Worm (Caenorhabditis elegans): ENCODE data around the gene ZK546.4.
"Not testable (repeated sequence)": the region's sequence is repeated elsewhere in the genome, so short reads cannot be mapped to it uniquely, and the experiment has no call there.

Gene ZK546.4

DNA sequence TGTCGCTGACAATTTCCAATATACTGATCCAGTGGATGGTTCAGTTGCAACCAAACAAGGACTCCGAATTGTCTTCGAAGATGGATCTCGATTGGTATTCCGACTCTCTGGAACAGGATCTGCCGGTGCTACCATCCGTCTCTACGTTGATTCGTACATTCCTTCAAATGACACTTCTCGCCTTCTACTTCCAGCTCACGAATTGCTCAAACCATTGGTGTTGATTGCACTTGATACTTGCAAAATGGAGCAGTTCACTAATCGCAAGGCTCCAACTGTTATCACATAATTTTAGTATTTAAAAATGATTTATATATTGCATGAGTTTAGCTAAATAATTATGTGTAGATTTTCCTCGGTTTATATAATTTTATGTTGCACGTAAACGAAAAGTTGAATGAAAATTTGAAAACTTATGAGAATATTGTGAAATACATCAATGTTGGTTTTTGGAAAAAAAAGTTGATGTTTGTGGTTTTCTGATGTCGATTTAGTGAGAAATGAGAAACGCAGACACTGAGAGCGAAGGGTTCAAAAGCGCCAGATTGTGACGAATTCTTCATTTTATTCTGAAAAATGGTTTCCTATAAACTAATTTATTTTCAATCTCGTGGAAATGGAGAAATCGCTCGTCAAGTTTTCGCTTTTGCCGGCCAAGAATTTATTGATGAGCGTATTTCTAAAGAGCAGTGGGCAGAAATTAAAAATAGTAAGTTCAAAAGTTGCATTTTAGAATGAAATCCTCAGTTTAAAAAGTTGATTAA lies 46.6 kb upstream of the ZK546.4 start, which contains the start of gene gst-9:
TSS of gene gst-9 (plus strand) at position 574 of the 764 bp plus-strand sequence.
- no peak for TF ChIP-seq snpc-4 (tag; optimal IDR thresholded peaks at IDR 0.05)
- TF ChIP-seq nhr-129 (tag; optimal IDR thresholded peaks at IDR 0.05): peak; percentile 33
- peak; percentile 81 for TF ChIP-seq ama-1 (optimal IDR thresholded peaks at IDR 0.05)
- TF ChIP-seq mbf-1 (tag; optimal IDR thresholded peaks at IDR 0.05): no peak
- TF ChIP-seq elt-3 (tag; optimal IDR thresholded peaks at IDR 0.05): no peak
- TF ChIP-seq F13H6.1 (tag; optimal IDR thresholded peaks at IDR 0.05): peak; percentile 25
- TF ChIP-seq ztf-11 (tag; optimal IDR thresholded peaks at IDR 0.05): no peak
- TF ChIP-seq lsy-2 (tag; optimal IDR thresholded peaks at IDR 0.05): peak in 1 of 2 experiments; percentile 51
- TF ChIP-seq ztf-4 (tag; optimal IDR thresholded peaks at IDR 0.05): peak; percentile 66
- TF ChIP-seq mab-5 (tag; optimal IDR thresholded peaks at IDR 0.05): no peak
- peak; percentile 23 for TF ChIP-seq sma-3 (GFP tag; optimal IDR thresholded peaks at IDR 0.05)
- TF ChIP-seq unc-55 (GFP tag; optimal IDR thresholded peaks at IDR 0.05): peak; percentile 43
- TF ChIP-seq crh-2 (tag; optimal IDR thresholded peaks at IDR 0.05): peak; percentile 61
- no peak for TF ChIP-seq R02D3.7 (tag; optimal IDR thresholded peaks at IDR 0.05)
- TF ChIP-seq nhr-10 (tag; optimal IDR thresholded peaks at IDR 0.05): no peak
- peak; percentile 8 for TF ChIP-seq nhr-6 (tag; optimal IDR thresholded peaks at IDR 0.05)
- peak; percentile 33 for TF ChIP-seq sma-9 (GFP tag; optimal IDR thresholded peaks at IDR 0.05)
- no peak for TF ChIP-seq sma-9 (tag; optimal IDR thresholded peaks at IDR 0.05)
- TF ChIP-seq Y55F3AM.14 (GFP tag; optimal IDR thresholded peaks at IDR 0.05): no peak
- no peak for TF ChIP-seq aly-2 (tag; optimal IDR thresholded peaks at IDR 0.05)

DNA sequence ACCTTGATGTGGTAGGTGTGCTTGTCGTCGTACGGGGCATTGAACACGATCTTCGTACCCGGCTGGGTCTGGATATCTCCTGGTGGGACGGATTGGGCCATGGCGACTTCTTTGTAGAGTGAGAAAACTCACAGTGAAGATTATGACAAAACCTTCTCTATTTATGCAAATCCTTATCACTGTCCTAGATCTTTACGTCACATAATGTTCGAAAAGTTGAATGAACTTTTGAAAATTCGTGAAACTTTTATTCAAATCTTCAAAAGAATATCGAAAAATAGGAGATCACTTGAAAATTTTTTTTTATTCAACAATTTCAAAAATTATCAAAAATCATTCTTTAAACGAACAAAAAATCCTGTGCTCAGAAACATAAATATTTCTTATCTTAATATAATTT lies 45.2 kb upstream of the ZK546.4 start, which contains the start of gene msp-33:
TSS of gene msp-33 (minus strand) at position 101 of the 400 bp plus-strand sequence.
- TF ChIP-seq snpc-4 (tag; optimal IDR thresholded peaks at IDR 0.05) (no peak), alr-1 (tag; optimal IDR thresholded peaks at IDR 0.05) (no peak), mbf-1 (tag; optimal IDR thresholded peaks at IDR 0.05) (no peak), nhr-6 (tag; optimal IDR thresholded peaks at IDR 0.05) (no peak), egl-27 (tag; optimal IDR thresholded peaks at IDR 0.05) (no peak), nhr-237 (tag; optimal IDR thresholded peaks at IDR 0.05) (no peak), Y55F3AM.14 (GFP tag; optimal IDR thresholded peaks at IDR 0.05) (no peak), ztf-11 (tag; optimal IDR thresholded peaks at IDR 0.05) (no peak), nhr-77 (tag; optimal IDR thresholded peaks at IDR 0.05) (no peak)

DNA sequence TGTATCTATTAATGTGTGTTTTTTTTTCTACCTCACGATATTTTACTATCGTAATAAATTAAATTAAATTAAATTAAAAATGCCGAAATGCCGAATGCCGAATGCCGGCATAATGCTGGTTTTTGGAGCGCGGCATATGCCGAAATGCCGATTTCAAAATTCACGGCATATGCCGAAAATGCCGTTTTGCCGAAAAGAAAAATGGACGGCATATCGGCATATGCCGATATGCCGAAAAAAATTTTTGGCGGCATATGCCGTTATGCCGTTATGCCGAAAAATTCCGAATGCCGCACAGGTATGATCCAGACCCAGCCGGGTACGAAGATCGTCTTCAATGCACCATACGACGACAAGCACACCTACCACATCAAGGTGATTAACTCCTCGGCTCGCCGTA lies 39.3 kb upstream of the ZK546.4 start, which contains the start of gene msp-32:
TSS of gene msp-32 (plus strand) at position 301 of the 400 bp plus-strand sequence.
- not testable (repeated sequence) for TF ChIP-seq nhr-25, nhr-23, mdl-1 (tag; optimal IDR thresholded peaks at IDR 0.05)

DNA sequence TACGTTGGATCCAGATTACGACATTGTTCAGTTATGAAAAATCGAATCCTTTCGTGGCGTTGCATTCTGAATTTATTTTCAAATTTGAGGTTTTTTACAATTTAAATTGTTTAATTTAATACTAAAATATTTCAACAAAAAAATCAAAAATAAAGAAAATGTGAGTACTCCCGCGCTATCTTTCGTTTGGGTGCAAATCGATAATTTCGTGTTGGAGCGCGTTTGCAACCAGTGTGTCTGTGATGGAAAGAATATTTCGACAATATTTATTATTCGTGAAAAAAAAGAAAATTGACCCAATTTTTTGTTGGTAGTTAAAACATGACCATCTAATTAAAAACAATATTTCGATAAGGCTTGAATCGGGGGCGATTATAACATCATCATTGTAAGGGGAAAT lies 35.8 kb upstream of the ZK546.4 start, which contains the start of gene R05F9.9:
TSS of gene R05F9.9 (minus strand) at position 66 of the 400 bp plus-strand sequence.
- TF ChIP-seq C34F6.9 (tag; optimal IDR thresholded peaks at IDR 0.05): peak; percentile 67
- TF ChIP-seq alr-1 (tag; optimal IDR thresholded peaks at IDR 0.05): no peak
- TF ChIP-seq unc-39 (tag; optimal IDR thresholded peaks at IDR 0.05): no peak
- TF ChIP-seq ceh-16 (tag; optimal IDR thresholded peaks at IDR 0.05): no peak
- TF ChIP-seq lin-39 (tag; optimal IDR thresholded peaks at IDR 0.05): no peak
- TF ChIP-seq lsy-2 (tag; optimal IDR thresholded peaks at IDR 0.05): peak in 1 of 2 experiments; percentile 74
- TF ChIP-seq mdl-1 (tag; optimal IDR thresholded peaks at IDR 0.05): no peak
- peak; percentile 70 for TF ChIP-seq unc-55 (GFP tag; optimal IDR thresholded peaks at IDR 0.05)
- TF ChIP-seq nhr-12 (tag; optimal IDR thresholded peaks at IDR 0.05): no peak
- TF ChIP-seq sma-9 (GFP tag; optimal IDR thresholded peaks at IDR 0.05): no peak
- TF ChIP-seq sma-9 (tag; optimal IDR thresholded peaks at IDR 0.05): no peak
- peak; percentile 82 for TF ChIP-seq ztf-4 (tag; optimal IDR thresholded peaks at IDR 0.05)
- TF ChIP-seq lin-11 (tag; optimal IDR thresholded peaks at IDR 0.05): no peak
- no peak for TF ChIP-seq nhr-25 (tag; optimal IDR thresholded peaks at IDR 0.05)
- peak; percentile 62 for TF ChIP-seq ama-1 (optimal IDR thresholded peaks at IDR 0.05)
- no peak for TF ChIP-seq nhr-6 (tag; optimal IDR thresholded peaks at IDR 0.05)
- TF ChIP-seq ceh-82 (tag; optimal IDR thresholded peaks at IDR 0.05): no peak
- peak; percentile 72 for TF ChIP-seq crh-2 (tag; optimal IDR thresholded peaks at IDR 0.05)
- TF ChIP-seq egl-27 (tag; optimal IDR thresholded peaks at IDR 0.05): no peak
- no peak for TF ChIP-seq ztf-1 (GFP tag; conservative IDR thresholded peaks at IDR 0.05)
- TF ChIP-seq nhr-77 (tag; optimal IDR thresholded peaks at IDR 0.05): no peak
- TF ChIP-seq lin-13 (GFP tag; optimal IDR thresholded peaks at IDR 0.05): peak; percentile 16
- TF ChIP-seq Y55F3AM.14 (GFP tag; optimal IDR thresholded peaks at IDR 0.05): no peak
- TF ChIP-seq ztf-11 (tag; optimal IDR thresholded peaks at IDR 0.05): no peak
- no peak for TF ChIP-seq nhr-21 (tag; optimal IDR thresholded peaks at IDR 0.05)
- TF ChIP-seq nhr-129 (tag; optimal IDR thresholded peaks at IDR 0.05): peak; percentile 2
- TF ChIP-seq snpc-4 (tag; optimal IDR thresholded peaks at IDR 0.05): no peak
- peak; percentile 15 for TF ChIP-seq gmeb-1 (tag; optimal IDR thresholded peaks at IDR 0.05)
